Fruit fly (Drosophila melanogaster): Measurements from ENCODE around the gene CG6277.
A peak's percentile ranks its signal among the peaks of the same experiment; 100 is the strongest.

The CG6277 gene

DNA sequence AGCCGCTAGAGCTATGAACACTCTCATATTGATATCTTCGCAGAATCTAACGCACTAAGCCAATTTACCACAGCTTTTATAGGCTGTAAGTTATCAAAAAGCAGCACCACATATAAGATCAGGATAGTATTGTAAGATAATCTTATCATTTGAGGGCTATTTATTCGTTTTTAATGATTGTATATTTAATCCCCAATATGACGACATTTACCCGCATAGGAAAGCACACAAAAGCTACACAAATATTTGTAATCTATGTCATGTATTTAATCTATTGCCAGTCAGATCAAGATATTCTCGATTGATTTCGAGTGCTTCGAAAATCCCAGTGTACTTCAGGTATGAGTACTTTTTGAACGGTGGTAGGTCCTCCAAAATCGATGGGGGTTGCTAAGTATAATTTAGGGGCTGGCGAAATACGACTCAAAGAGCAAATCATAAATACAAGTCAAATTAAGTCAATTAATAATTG, 3.3 kb downstream of the CG6277 start, which contains the start of gene CG17191:
Gene CG17191, minus strand, starts transcription at position 51 of the 472 bp plus-strand sequence.
- TF ChIP-seq CG8478 (optimal IDR thresholded peaks at IDR 0.05) (no peak), CTCF (optimal IDR thresholded peaks at IDR 0.05) (no peak)

DNA sequence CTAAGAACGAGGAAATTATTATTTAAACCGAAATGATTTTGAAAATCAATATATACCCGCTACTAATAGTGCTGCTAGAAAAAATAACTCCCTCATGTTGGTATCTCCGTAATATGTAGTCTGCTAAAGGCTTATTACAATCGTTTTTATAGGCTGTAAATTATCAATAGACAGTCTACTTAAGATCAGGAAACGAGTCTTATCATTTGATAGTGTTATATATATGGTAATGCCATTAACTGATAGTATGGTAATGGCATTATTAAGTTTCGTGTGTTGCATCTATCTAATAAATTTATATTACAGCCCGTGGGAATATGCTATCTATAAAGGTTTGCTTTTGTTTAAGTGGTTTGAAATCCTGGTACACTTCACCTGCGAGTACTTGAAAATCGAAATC, 4.8 kb downstream of the CG6277 start, which contains the start of gene CG17192:
Gene CG17192, minus strand, starts transcription at position 101 of the 400 bp plus-strand sequence.
- no peak for TF ChIP-seq CTCF (optimal IDR thresholded peaks at IDR 0.05)
- TF ChIP-seq CG8478 (optimal IDR thresholded peaks at IDR 0.05) = no peak

DNA sequence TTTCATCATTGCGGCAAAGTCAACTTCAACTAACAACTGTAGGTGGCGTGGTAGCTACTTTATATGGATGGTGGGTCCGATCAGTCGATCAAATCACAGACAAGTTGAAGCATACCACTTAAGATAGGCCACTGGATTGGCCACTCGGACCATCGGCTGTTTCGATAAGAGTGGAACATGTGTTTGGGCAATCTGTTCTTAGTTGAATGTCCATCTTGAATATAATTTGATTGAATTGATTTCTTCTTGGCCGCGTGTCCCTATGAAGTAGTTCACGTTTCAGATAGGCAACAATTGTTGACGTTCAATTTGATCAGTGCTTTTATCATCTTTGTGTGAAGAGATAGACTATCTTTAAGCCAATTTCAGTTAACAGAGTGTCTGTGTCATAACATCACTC, 16.0 kb downstream of the CG6277 start, which contains the start of gene CG6295:
Gene CG6295, minus strand, starts transcription at position 34 of the 400 bp plus-strand sequence.
- no peak for TF ChIP-seq CG8478 (optimal IDR thresholded peaks at IDR 0.05)

DNA sequence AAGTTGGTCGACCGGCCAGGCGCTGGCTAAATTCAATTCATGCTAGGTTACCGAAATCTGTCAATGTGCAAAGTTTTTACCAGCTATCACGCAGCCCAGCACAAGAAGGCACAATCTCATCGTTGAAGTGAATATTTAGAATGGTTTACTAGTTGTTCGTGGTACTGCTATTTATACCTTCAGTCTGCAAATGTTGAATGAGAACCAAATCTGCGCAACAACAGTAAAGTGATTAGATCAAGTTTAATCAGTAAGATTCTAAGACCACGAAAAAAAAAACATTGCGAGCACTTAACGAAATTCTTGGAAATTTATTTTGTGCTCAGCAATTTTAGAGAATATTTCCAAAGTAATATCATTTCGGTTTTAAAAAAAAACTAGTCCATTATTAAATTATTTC, 17.7 kb downstream of the CG6277 start, which contains the start of gene CG6296:
Gene CG6296, minus strand, starts transcription at position 132 of the 400 bp plus-strand sequence.
- TF ChIP-seq CTCF (optimal IDR thresholded peaks at IDR 0.05) (no peak), CG8478 (optimal IDR thresholded peaks at IDR 0.05) (no peak)

DNA sequence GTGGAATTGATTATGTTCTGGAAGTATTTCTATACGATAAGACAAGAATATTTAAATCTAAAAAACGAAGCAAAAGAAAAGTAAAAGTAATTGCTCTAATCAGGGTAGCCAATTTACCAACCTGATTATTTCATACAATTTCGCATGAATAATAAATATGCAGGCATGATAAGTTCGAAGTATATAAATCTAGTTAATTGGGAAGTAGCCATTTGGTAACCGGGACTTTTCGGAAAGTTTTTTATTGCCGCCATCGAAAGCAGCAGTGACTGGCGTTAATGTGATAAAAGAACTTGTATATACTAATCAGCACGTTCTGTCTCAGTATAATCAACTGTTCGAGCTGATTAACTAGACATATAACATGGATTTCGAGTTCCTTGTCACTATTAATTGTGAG, 20.2 kb downstream of the CG6277 start:
- no peak for TF ChIP-seq CTCF (optimal IDR thresholded peaks at IDR 0.05)
- TF ChIP-seq CG8478 (optimal IDR thresholded peaks at IDR 0.05) = no peak

DNA sequence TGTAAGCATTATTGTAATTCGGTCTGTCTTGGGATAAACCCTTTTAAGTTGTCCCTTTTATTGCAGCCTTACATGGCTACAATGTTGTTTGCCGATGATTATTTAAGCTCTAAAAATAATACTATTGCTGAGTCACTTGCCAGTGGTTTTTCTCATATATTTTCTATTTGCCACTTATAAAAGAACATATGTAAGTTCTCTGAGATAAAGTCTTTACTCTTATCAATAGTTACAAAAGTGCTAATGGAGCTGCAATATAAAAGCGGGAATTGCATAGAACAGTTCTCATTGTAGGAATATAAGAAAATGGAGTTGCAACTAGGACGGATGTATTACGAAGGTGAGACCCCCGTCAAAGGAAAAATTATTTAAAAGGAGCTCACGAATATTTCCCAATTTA, 23.6 kb downstream of the CG6277 start, which contains the start of gene CG31077:
Gene CG31077, plus strand, starts transcription at position 301 of the 400 bp plus-strand sequence.
- TF ChIP-seq CTCF (optimal IDR thresholded peaks at IDR 0.05) (no peak), CG8478 (optimal IDR thresholded peaks at IDR 0.05) (no peak)

DNA sequence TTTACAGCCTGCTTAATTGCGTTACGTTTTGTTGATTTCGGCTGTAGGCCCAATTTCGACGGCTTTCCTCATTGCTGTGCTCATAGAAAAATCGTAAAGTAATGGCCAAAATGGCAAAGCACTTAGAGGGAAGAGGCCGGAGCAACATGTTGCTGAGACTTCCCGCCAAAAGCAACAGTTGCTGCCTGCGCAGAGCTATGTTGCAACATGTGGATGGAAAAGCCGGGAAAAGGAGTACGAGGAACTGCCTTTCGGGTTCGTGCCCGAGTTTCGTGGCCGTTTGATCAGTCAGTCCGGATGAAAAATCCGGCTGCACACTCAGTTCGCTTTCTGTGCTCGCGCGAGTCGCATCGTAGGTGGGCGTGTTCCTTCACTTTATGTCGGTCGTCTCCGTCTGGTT, 26.4 kb downstream of the CG6277 start, which contains the start of gene RYa-R:
Gene RYa-R, plus strand, starts transcription at position 339 of the 400 bp plus-strand sequence.
- TF ChIP-seq CG8478 (optimal IDR thresholded peaks at IDR 0.05) (no peak), CTCF (optimal IDR thresholded peaks at IDR 0.05) (no peak)

DNA sequence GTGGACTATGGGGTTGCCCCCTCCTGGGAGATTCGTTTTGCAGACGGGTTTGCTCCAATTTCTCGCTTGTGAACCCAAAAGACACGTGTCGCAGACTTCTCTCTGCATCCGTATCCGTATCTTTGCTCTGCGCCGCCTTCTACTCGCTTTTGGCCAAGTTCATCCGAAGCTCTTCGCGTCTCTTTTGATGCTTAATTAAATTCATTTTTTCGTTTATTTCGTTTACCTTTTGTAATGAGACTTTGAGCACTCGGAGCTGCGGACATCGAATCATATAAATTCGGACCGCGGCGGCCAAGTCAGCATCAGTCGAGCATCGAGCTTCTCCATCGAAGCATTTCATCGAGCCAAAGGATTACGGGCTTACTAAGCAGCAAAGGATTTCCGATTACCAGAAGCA, 28.5 kb downstream of the CG6277 start, which contains the start of gene TwdlC:
Gene TwdlC, plus strand, starts transcription at position 301 of the 400 bp plus-strand sequence.
- TF ChIP-seq CTCF (optimal IDR thresholded peaks at IDR 0.05) (no peak), CG8478 (optimal IDR thresholded peaks at IDR 0.05) (no peak)

DNA sequence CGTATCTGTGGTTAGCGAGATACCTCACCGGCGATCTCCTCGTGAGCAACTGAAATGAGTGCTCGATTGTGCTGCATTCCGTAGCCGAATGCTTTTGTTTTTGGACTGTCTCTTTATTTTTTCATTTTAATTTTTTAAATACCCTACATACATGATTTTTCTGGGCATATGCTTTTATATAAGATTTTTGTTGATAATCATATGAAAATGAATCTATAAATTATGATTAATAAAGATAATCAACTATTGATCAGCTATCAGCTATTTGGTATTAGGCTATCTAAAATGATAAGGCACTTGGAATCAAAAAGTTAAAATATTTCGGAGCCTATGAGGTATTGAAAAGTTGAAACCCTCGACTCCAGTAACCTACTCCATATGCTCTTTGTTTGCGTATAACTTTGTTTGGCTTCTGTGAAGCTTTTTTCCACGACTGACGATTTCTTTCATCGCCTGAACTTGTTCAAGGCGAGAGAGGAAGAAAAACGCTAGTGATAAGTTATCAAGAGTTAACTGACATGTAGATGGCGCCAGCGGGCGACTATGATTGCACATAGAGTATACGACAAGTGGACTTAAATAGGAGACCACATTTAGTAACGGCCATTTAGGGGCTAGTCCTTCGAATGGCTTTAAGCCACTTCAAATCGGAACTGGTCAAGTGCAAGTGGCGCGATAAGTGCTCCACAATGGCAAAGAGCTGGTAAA, 33.1 kb downstream of the CG6277 start, which contains the start of gene CG31076:
Gene CG31076, minus strand, starts transcription at position 51 of the 708 bp plus-strand sequence.
- TF ChIP-seq CG8478 (optimal IDR thresholded peaks at IDR 0.05) (no peak), CTCF (optimal IDR thresholded peaks at IDR 0.05) (peak; percentile 78 to 81)

DNA sequence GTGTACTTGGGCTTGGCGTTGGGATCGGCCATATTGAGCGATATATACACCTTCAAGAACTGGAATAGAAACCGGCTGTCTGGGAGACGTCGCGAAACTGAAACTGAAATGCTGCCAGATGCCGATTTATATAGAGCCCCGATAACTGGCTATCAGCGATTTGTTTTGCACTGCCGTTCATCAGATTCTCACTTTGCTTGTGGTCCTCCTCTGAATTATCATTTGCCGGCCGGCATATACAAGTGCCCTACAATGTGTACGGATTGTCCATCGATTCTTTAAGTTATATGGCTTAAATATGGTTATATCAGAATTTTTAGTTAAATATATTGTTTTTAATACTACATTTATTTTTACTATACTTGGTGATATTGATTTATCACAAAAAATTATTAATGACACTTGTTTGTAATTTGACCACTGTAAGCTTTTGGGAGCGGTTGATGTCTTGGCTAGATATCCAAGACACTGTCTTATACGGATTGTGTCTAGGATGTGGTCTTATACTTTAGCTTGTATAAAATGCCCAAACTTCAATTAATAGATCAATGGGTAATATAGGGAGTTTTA, 34.5 kb downstream of the CG6277 start, which contains the start of gene CG31075:
Gene CG31075, minus strand, starts transcription at position 106 of the 570 bp plus-strand sequence.
- TF ChIP-seq CTCF (optimal IDR thresholded peaks at IDR 0.05) (peak in 1 of 2 experiments; percentile 12), CG8478 (optimal IDR thresholded peaks at IDR 0.05) (no peak)

DNA sequence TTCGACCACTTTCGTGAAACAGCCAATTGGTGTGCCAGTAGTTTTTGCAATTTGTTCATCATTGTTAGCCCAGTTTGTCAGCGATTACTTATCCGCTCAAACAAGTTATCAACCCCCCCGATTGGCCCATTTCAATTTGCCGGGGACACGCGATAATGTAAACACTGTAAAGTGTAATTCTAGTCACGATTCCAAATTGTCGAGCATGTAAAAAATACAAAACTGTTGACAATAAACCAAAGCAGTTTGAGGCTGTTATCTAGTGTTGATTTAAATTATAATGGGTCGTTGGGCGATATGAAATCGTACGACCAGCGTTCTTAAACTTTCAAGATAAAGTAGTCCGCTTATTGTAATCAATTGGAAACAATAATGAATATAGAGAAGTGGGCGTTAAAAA, 35.6 kb downstream of the CG6277 start:
- no peak for TF ChIP-seq CTCF (optimal IDR thresholded peaks at IDR 0.05)
- TF ChIP-seq CG8478 (optimal IDR thresholded peaks at IDR 0.05) = no peak

DNA sequence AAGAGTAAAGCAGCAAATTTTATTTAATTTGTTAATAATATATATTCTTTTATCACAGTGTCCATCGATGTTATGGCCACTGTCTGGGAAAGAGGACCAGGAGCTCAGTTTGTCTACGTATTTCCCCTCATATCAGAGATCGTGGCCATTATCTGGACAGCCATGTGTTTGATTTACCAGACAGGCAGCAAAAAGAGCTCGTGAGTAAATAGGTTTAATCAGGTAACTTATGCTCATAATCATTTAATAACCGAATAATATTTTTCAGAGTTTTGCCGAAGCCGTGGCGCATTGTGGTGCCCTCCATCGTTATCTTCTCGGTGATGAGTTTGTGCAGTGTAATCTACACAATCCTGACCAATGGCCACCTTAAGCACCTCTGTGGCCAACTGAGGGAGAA, 38.6 kb downstream of the CG6277 start:
- TF ChIP-seq CTCF (optimal IDR thresholded peaks at IDR 0.05) = no peak

DNA sequence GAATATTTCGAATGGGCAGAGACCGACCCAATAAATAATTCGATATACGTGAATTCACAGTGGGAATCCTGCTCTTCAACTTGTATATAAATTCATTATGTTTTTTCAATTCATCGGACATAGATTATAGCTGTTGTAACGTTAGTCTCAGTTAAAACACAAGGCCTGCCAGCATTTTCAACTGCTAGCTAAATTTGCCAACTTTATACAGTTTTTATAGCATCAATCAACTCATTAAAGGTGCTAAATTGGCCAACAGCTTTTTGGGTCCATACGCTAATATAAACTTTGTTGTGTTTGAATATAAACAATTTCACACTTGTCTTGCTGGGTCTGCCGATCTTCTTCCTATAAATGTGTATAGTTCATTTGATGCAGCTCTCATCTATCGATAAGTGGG, 40.9 kb downstream of the CG6277 start:
- TF ChIP-seq CG8478 (optimal IDR thresholded peaks at IDR 0.05) (no peak), CTCF (optimal IDR thresholded peaks at IDR 0.05) (no peak)

DNA sequence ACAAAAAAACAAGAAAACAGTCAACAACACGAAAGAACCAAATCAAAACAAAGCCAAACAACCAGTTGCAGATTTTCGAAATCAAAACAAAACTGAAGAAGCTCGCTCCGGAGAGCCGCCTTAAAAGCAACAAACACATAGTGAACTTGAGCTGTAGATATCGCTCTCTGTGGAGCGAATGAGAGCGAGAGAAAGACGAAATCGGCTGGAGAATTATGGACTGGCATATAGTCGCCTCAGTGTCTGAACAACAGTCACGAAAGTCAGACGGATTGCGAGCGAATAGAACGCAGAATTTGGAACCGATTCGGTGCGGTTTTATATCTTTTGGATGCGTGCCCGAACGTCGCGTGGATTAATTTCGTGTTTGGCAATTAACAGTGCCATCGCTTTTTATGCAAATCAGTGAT, 42.7 kb downstream of the CG6277 start:
- TF ChIP-seq CG8478 (optimal IDR thresholded peaks at IDR 0.05) (no peak), CTCF (optimal IDR thresholded peaks at IDR 0.05) (no peak)

DNA sequence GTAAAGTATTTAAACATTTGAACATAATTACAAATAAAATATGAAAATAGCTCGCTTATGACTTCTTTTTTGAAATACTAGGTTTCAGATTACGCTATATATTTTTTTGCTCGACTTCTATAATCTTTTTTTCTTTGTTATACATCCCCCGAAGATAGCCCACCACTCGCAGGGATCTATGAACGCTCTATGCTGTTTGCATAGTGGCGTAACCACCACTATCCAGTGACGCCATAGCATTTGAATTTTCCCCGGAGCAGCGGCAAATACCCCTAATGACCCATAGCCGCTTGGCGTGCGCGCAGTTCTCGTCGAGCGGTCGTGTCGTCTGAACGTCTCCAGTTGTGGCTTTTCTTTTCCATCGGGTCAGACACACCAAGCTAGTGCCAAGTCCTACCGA, 44.8 kb downstream of the CG6277 start, which contains the start of the genes CG14253 and CG46313:
Gene CG14253, plus strand, starts transcription at position 301 of the 400 bp plus-strand sequence.
Gene CG46313, plus strand, starts transcription at position 301 of the 400 bp plus-strand sequence.
- TF ChIP-seq CG8478 (optimal IDR thresholded peaks at IDR 0.05) = no peak
- TF ChIP-seq CTCF (optimal IDR thresholded peaks at IDR 0.05) = no peak
